ENCODE assay signal across 5 worm cellular contexts in the genomic region with DNA sequence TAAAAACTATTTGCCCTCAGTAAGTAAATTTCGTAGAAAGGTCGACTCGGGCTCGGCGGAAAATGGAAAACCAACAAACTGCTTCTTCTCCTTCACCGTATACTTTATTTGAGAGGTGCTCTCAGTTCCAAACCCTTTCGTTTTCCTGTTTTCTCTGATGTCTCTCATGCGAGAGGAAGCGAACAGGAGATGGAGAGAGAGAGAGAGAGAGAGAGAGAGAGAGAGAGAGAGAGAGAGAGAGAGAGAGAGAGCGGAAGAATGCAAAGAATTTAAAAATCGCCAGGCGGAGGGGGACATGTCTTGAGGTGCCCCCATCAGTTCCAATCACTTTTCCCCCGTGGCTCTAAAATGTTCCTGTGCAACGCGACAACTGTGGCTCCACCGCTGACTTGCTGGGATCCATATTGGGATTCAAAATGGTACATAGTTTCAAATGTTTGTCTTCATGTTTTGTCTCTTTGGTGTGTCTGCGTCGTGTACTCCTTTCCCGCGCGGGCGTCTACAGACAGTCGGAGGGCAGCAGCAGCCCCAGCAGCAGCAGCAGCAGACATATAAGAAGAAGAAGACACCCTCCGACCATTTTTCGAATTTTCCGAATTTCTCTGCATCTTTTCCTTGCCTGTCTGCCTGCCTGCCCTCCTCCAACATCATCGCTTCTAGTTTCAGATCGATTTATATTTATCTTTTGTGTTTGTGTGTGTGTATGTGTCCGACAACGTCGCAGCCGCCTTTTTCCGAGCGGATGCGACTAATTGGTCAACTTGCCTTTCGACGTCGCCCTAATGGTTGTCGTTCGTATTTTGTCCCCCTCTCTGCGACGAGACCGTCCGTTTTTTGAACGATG.
TF ChIP-seq lines count a peak whose summit lies in the region.

TSS of gene R08C7.11 (minus strand) at position 608 of the 844 bp plus-strand sequence.

TF ChIP-seq in whole organism, L1 larva, 84 proteins besides CTCF, POLR2A, EP300 and RAD21 (continues in another document):
- TF ChIP-seq mdl-1 (tag; optimal IDR thresholded peaks at IDR 0.05; lab: Kevin White, UChicago) (no peak), lin-35 (GFP tag; optimal IDR thresholded peaks at IDR 0.05; lab: Kevin White, UChicago) (no peak), nhr-90 (tag; optimal IDR thresholded peaks at IDR 0.05; lab: Kevin White, UChicago; ENCODE audit: poor library complexity) (no peak), dsc-1 (tag; optimal IDR thresholded peaks at IDR 0.05; lab: Kevin White, UChicago) (no peak), ama-1 (optimal IDR thresholded peaks at IDR 0.05; lab: Kevin White, UChicago) (no peak), egl-13 (tag; optimal IDR thresholded peaks at IDR 0.05; lab: Kevin White, UChicago) (no peak), unc-130 (tag; optimal IDR thresholded peaks at IDR 0.05; lab: Kevin White, UChicago) (peak; percentile 38), efl-1 (optimal IDR thresholded peaks at IDR 0.05; lab: Kevin White, UChicago) (peak; percentile 55), efl-1 (GFP tag; optimal IDR thresholded peaks at IDR 0.05 in 1 of 2; lab: Kevin White, UChicago) (peak in 1 of 2 experiments; percentile 86), blmp-1 (tag; optimal IDR thresholded peaks at IDR 0.05; lab: Kevin White, UChicago) (peak; percentile 77), hlh-17 (GFP tag; optimal IDR thresholded peaks at IDR 0.05; lab: Kevin White, UChicago; ENCODE audit: borderline replicate concordance) (no peak), ets-5 (GFP tag; IDR thresholded peaks at IDR 0.05; lab: Robert Waterston, UW) (no peak), lin-14 (GFP tag; optimal IDR thresholded peaks at IDR 0.05; lab: Kevin White, UChicago) (peak; percentile 60), nhr-28 (tag; optimal IDR thresholded peaks at IDR 0.05; lab: Kevin White, UChicago) (no peak), lin-15B (tag; optimal IDR thresholded peaks at IDR 0.05; lab: Kevin White, UChicago) (no peak), nhr-19 (GFP tag; conservative IDR thresholded peaks at IDR 0.05; lab: Robert Waterston, UW) (peak; percentile 46; the same call in 1 of the 2 replicates)

TF ChIP-seq in whole organism, L3 larva, 47 proteins besides CTCF, POLR2A, EP300 and RAD21 (continues in another document):
- no peak for TF ChIP-seq jun-1 (tag; optimal IDR thresholded peaks at IDR 0.05; lab: Kevin White, UChicago)
- peak; percentile 31 for TF ChIP-seq lin-39 (tag; optimal IDR thresholded peaks at IDR 0.05; lab: Kevin White, UChicago)
- TF ChIP-seq ama-1 (optimal IDR thresholded peaks at IDR 0.05; lab: Kevin White, UChicago) = no peak
- TF ChIP-seq elt-3 (tag; optimal IDR thresholded peaks at IDR 0.05; lab: Kevin White, UChicago) = peak in 1 of 3 experiments; percentile 17
- TF ChIP-seq ceh-28 (tag; optimal IDR thresholded peaks at IDR 0.05; lab: Kevin White, UChicago) = peak; percentile 34
- TF ChIP-seq pqm-1 (tag; optimal IDR thresholded peaks at IDR 0.05; lab: Kevin White, UChicago) = no peak
- peak; percentile 78 for TF ChIP-seq nhr-25 (tag; optimal IDR thresholded peaks at IDR 0.05; lab: Kevin White, UChicago)
- no peak for TF ChIP-seq nhr-67 (tag; optimal IDR thresholded peaks at IDR 0.05; lab: Kevin White, UChicago)
- TF ChIP-seq ceh-82 (tag; optimal IDR thresholded peaks at IDR 0.05; lab: Kevin White, UChicago) = no peak
- TF ChIP-seq elt-1 (tag; optimal IDR thresholded peaks at IDR 0.05; lab: Kevin White, UChicago) = no peak
- TF ChIP-seq nhr-76 (tag; optimal IDR thresholded peaks at IDR 0.05; lab: Kevin White, UChicago) = no peak
- peak; percentile 67 for TF ChIP-seq pha-4 (tag; optimal IDR thresholded peaks at IDR 0.05; lab: Kevin White, UChicago)
- peak; percentile 14 for TF ChIP-seq elt-2 (tag; optimal IDR thresholded peaks at IDR 0.05; lab: Kevin White, UChicago)
- peak; percentile 1 for TF ChIP-seq snpc-4 (tag; optimal IDR thresholded peaks at IDR 0.05; lab: Kevin White, UChicago)
- no peak for TF ChIP-seq mml-1 (tag; optimal IDR thresholded peaks at IDR 0.05; lab: Kevin White, UChicago)
- no peak for TF ChIP-seq skn-1 (tag; optimal IDR thresholded peaks at IDR 0.05; lab: Kevin White, UChicago)
- TF ChIP-seq nhr-43 (tag; optimal IDR thresholded peaks at IDR 0.05; lab: Kevin White, UChicago; ENCODE audit: poor library complexity, severe bottlenecking) = peak; percentile 23

TF ChIP-seq in whole organism, early embryonic, 17 proteins besides CTCF, POLR2A, EP300 and RAD21:
- TF ChIP-seq hnd-1 (tag; optimal IDR thresholded peaks at IDR 0.05; lab: Kevin White, UChicago) (no peak), hmg-4 (GFP tag; optimal IDR thresholded peaks at IDR 0.05; lab: Kevin White, UChicago) (peak; percentile 48)

TF ChIP-seq in whole organism, midembryonic, 9 proteins besides CTCF, POLR2A, EP300 and RAD21:
- TF ChIP-seq ref-1 (GFP tag; conservative IDR thresholded peaks at IDR 0.05; lab: Robert Waterston, UW) (no peak), flt-1 (GFP tag; IDR thresholded peaks at IDR 0.05; lab: Robert Waterston, UW) (0 out of 2 replicates have a peak, but pooled peaks have one; percentile 13), klf-2 (GFP tag; conservative IDR thresholded peaks at IDR 0.05; lab: Robert Waterston, UW) (0 out of 2 replicates have a peak, but pooled peaks have one; percentile 42), cog-1 (tag; optimal IDR thresholded peaks at IDR 0.05; lab: Kevin White, UChicago) (peak; percentile 19)

TF ChIP-seq in whole organism, young adult, 124 proteins besides CTCF, POLR2A, EP300 and RAD21:
- peak; percentile 53 for TF ChIP-seq atf-7 (tag; optimal IDR thresholded peaks at IDR 0.05; lab: Kevin White, UChicago)
- peak; percentile 32 for TF ChIP-seq lin-40 (tag; optimal IDR thresholded peaks at IDR 0.05; lab: Kevin White, UChicago)
- peak; percentile 5 for TF ChIP-seq K12H6.12 (tag; optimal IDR thresholded peaks at IDR 0.05; lab: Kevin White, UChicago)
- TF ChIP-seq zfh-2 (GFP tag; conservative IDR thresholded peaks at IDR 0.05; lab: Robert Waterston, UW) = peak; percentile 88
- TF ChIP-seq dox-1 (GFP tag; IDR thresholded peaks at IDR 0.05; lab: Robert Waterston, UW) = no peak; the same call in 1 of the 2 replicates
- no peak for TF ChIP-seq rcor-1 (GFP tag; IDR thresholded peaks at IDR 0.05; lab: Robert Waterston, UW)
- no peak for TF ChIP-seq T26A5.8 (tag; optimal IDR thresholded peaks at IDR 0.05; lab: Kevin White, UChicago)
- no peak for TF ChIP-seq tbx-9 (tag; optimal IDR thresholded peaks at IDR 0.05; lab: Kevin White, UChicago; ENCODE audit: borderline replicate concordance)
- peak; percentile 45; the same call in 1 of the 2 replicates for TF ChIP-seq hmg-1.2 (GFP tag; IDR thresholded peaks at IDR 0.05; lab: Robert Waterston, UW)
- no peak for TF ChIP-seq lsy-27 (tag; optimal IDR thresholded peaks at IDR 0.05; lab: Kevin White, UChicago; ENCODE audit: borderline replicate concordance, insufficient read depth)
- peak; percentile 7; the same call in 1 of the 2 replicates for TF ChIP-seq mcd-1 (GFP tag; IDR thresholded peaks at IDR 0.05; lab: Robert Waterston, UW)
- TF ChIP-seq lin-54 (GFP tag; optimal IDR thresholded peaks at IDR 0.05; lab: Kevin White, UChicago) = no peak
- no peak for TF ChIP-seq pbrm-1 (GFP tag; IDR thresholded peaks at IDR 0.05; lab: Robert Waterston, UW)
- peak; percentile 71; the same call in 1 of the 2 replicates for TF ChIP-seq egl-44 (GFP tag; IDR thresholded peaks at IDR 0.05; lab: Robert Waterston, UW)
- no peak for TF ChIP-seq let-526 (GFP tag; IDR thresholded peaks at IDR 0.05; lab: Robert Waterston, UW)
- TF ChIP-seq nfya-1 (tag; optimal IDR thresholded peaks at IDR 0.05; lab: Kevin White, UChicago; ENCODE audit: borderline replicate concordance, insufficient read depth) = no peak
- no peak for TF ChIP-seq egl-18 (GFP tag; IDR thresholded peaks at IDR 0.05; lab: Robert Waterston, UW)
- TF ChIP-seq athp-1 (tag; optimal IDR thresholded peaks at IDR 0.05; lab: Kevin White, UChicago) = no peak
- peak; percentile 36; the same call in 1 of the 2 replicates for TF ChIP-seq B0336.3 (GFP tag; IDR thresholded peaks at IDR 0.05; lab: Robert Waterston, UW)
- no peak for TF ChIP-seq madf-10 (tag; optimal IDR thresholded peaks at IDR 0.05; lab: Kevin White, UChicago)
- no peak for TF ChIP-seq Y53G8AR.9 (GFP tag; conservative IDR thresholded peaks at IDR 0.05; lab: Robert Waterston, UW)
- TF ChIP-seq egrh-3 (GFP tag; IDR thresholded peaks at IDR 0.05; lab: Robert Waterston, UW) = peak; percentile 49
- TF ChIP-seq efl-1 (GFP tag; optimal IDR thresholded peaks at IDR 0.05; lab: Kevin White, UChicago) = no peak
- 0 out of 2 replicates have a peak, but pooled peaks have one; percentile 40 for TF ChIP-seq Y56A3A.18 (GFP tag; IDR thresholded peaks at IDR 0.05; lab: Robert Waterston, UW)
- no peak for TF ChIP-seq akir-1 (GFP tag; optimal IDR thresholded peaks at IDR 0.05; lab: Kevin White, UChicago)
- TF ChIP-seq lin-26 (GFP tag; IDR thresholded peaks at IDR 0.05; lab: Robert Waterston, UW) = no peak
- no peak for TF ChIP-seq snpc-4 (GFP tag; optimal IDR thresholded peaks at IDR 0.05; lab: Kevin White, UChicago)
- peak in 1 of 4 experiments; percentile 28 for TF ChIP-seq snpc-4 (tag; optimal IDR thresholded peaks at IDR 0.05; lab: Kevin White, UChicago)
- no peak for TF ChIP-seq Y53F4B.3 (GFP tag; IDR thresholded peaks at IDR 0.05; lab: Robert Waterston, UW)

Comparison
In these comparisons a context has a peak if more than half of its experiments do, and no peak if none do; other contexts are left out.
1. Of the 8 proteins assayed by ChIP-seq in both whole organism, young adult and whole organism, L1 larva: peak only in whole organism, young adult: none; only in whole organism, L1 larva: dpl-1, efl-1 and unc-130; in both: none; in neither: 4; mixed calls (peak in some experiments, not most) for 1.